Fruit fly (Drosophila melanogaster): ENCODE measurements around the gene Archease.

Archease gene

DNA sequence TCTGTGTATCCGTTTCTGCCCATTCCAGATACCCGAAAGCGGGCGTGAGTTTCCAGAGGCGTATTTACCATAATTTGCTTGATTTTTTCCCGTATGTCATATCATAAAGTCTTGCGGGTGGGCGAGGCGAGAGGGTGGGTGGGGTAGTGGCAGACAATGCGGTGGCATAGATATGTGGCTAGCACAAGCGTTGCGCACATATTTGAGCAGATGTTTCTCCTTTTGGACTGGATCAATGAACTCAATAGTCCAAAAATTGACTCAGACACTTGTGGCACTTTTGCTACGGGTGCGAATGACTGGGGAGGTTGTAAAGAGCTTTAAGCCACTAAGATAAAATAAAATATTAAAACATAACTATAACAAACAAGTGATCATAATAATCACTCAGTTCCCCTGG lies 27.6 kb downstream of the Archease start (continued):
- TF ChIP-seq sens (GFP tag) (peak; percentile 53), Scr (GFP tag; IDR thresholded peaks at IDR 0.05; ENCODE audit: partially characterized antibody) (no peak), mam (GFP tag; optimal IDR thresholded peaks at IDR 0.05) (no peak), stc (GFP tag; IDR thresholded peaks at IDR 0.05) (no peak), CG12071 (GFP tag; optimal IDR thresholded peaks at IDR 0.05) (no peak), Asciz (GFP tag; optimal IDR thresholded peaks at IDR 0.05) (no peak), pho (GFP tag; optimal IDR thresholded peaks at IDR 0.05) (no peak), CrebB (tag; optimal IDR thresholded peaks at IDR 0.05) (no peak), CG12744 (GFP tag; optimal IDR thresholded peaks at IDR 0.05) (no peak), tap (tag; optimal IDR thresholded peaks at IDR 0.05) (peak; percentile 10)

DNA sequence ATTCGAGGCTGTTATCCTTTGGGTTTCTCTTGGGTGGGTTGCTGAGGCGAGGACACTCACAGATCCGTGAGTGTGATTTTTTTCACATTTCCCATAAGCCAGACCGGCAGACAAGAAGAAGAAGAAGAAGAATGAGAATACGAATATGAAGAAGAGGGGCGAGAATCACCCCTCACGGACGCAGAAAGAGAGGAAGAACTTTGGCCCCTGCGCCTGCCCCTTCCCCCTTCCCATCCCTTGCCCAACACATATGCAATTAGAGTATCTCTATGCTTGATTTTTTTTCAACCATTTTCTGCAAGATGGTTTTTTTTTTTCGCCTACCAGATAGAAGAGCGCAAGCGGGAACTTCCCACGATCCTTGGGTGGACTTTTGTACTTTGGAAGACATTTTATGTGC lies 28.1 kb downstream of the Archease start:
- no peak for TF ChIP-seq gcm2 (GFP tag; optimal IDR thresholded peaks at IDR 0.05)
- TF ChIP-seq chinmo (GFP tag; IDR thresholded peaks at IDR 0.05; ENCODE audit: partially characterized antibody) = 0 out of 4 replicates have a peak, but pooled peaks have one; percentile 27
- TF ChIP-seq ranshi (GFP tag; IDR thresholded peaks at IDR 0.05) = no peak
- TF ChIP-seq crol (GFP tag; IDR thresholded peaks at IDR 0.05) = peak; percentile 68; the same call in 1 of the 2 replicates
- peak; percentile 69 for TF ChIP-seq CG17385 (GFP tag; optimal IDR thresholded peaks at IDR 0.05)
- peak in 1 of 2 experiments; percentile 71 for TF ChIP-seq bsh (GFP tag; optimal IDR thresholded peaks at IDR 0.05)
- no peak for TF ChIP-seq hkb (optimal IDR thresholded peaks at IDR 0.05)
- no peak for TF ChIP-seq hkb (GFP tag; IDR thresholded peaks at IDR 0.05)
- no peak for TF ChIP-seq Ets65A (GFP tag)
- no peak for TF ChIP-seq gfzf (GFP tag; optimal IDR thresholded peaks at IDR 0.05)
- no peak for TF ChIP-seq CG12391 (tag; optimal IDR thresholded peaks at IDR 0.05)
- TF ChIP-seq CG15269 (tag; optimal IDR thresholded peaks at IDR 0.05) = no peak
- TF ChIP-seq kni (GFP tag; optimal IDR thresholded peaks at IDR 0.05) = no peak
- TF ChIP-seq her (GFP tag; optimal IDR thresholded peaks at IDR 0.05) = no peak
- no peak for TF ChIP-seq org-1 (GFP tag; optimal IDR thresholded peaks at IDR 0.05)
- TF ChIP-seq pros (GFP tag; optimal IDR thresholded peaks at IDR 0.05) = peak; percentile 84
- no peak for TF ChIP-seq Dfd (GFP tag; optimal IDR thresholded peaks at IDR 0.05)
- no peak for TF ChIP-seq Poxn (GFP tag; IDR thresholded peaks at IDR 0.05)
- TF ChIP-seq CG11504 (tag; optimal IDR thresholded peaks at IDR 0.05) = no peak
- TF ChIP-seq CG10274 (GFP tag; optimal IDR thresholded peaks at IDR 0.05) = no peak
- TF ChIP-seq sqz (GFP tag; optimal IDR thresholded peaks at IDR 0.05) = peak; percentile 69
- TF ChIP-seq cad (GFP tag; optimal IDR thresholded peaks at IDR 0.05) = peak; percentile 41
- TF ChIP-seq CG8290 (GFP tag; optimal IDR thresholded peaks at IDR 0.05) = no peak
- no peak for TF ChIP-seq CG8290 (tag; optimal IDR thresholded peaks at IDR 0.05)
- TF ChIP-seq Atf-2 (GFP tag; optimal IDR thresholded peaks at IDR 0.05) = no peak
- no peak for TF ChIP-seq HLHmδ (GFP tag; optimal IDR thresholded peaks at IDR 0.05)
- TF ChIP-seq fd102C (GFP tag; optimal IDR thresholded peaks at IDR 0.05) = no peak
- TF ChIP-seq lmd (GFP tag; IDR thresholded peaks at IDR 0.05) = no peak
- TF ChIP-seq Hey (tag; optimal IDR thresholded peaks at IDR 0.05) = no peak
- no peak for TF ChIP-seq cas (GFP tag; IDR thresholded peaks at IDR 0.05)
- TF ChIP-seq HLH3B (GFP tag; IDR thresholded peaks at IDR 0.05) = no peak
- TF ChIP-seq nom (GFP tag; optimal IDR thresholded peaks at IDR 0.05) = peak; percentile 92
- TF ChIP-seq toy (GFP tag; IDR thresholded peaks at IDR 0.05) = no peak
- no peak for TF ChIP-seq ci (GFP tag; IDR thresholded peaks at IDR 0.05)
- TF ChIP-seq CG17612 (GFP tag; IDR thresholded peaks at IDR 0.05) = no peak
- no peak for TF ChIP-seq CoRest (tag; optimal IDR thresholded peaks at IDR 0.05)
- no peak for TF ChIP-seq dpn (GFP tag; optimal IDR thresholded peaks at IDR 0.05)
- TF ChIP-seq zfh2 (GFP tag; optimal IDR thresholded peaks at IDR 0.05) = no peak
- TF ChIP-seq zf30C (GFP tag; optimal IDR thresholded peaks at IDR 0.05) = no peak
